Worm (Caenorhabditis elegans) whole organism, L1 larva: ENCODE results near the gene C50H2.13.

Source experiments
- C16A3.4 ChIP-seq: fragments of 150-350 bp; optimal IDR thresholded peaks from 2 replicates; lab custom pipeline; 2014; ENCODE audit warnings: missing biosample characterization, missing genetic modification characterization
- F16B12.6 ChIP-seq: fragments of 150-350 bp; optimal IDR thresholded peaks from 2 replicates; lab custom pipeline; 2014; ENCODE audit warnings: missing biosample characterization, missing genetic modification characterization
- Y116A8C.19 ChIP-seq: sonication (generic microtip); optimal IDR thresholded peaks from 2 replicates; lab custom pipeline; 2016; ENCODE audit warnings: missing compliant biosample characterization, missing genetic modification characterization, borderline replicate concordance
- aha-1 ChIP-seq: fragments of 150-350 bp; optimal IDR thresholded peaks from 2 replicates; lab custom pipeline; 2014; ENCODE audit warnings: missing biosample characterization, missing genetic modification characterization
- aly-2 ChIP-seq: fragments of 150-350 bp; optimal IDR thresholded peaks from 2 replicates; lab custom pipeline; 2014; ENCODE audit warnings: missing biosample characterization, missing genetic modification characterization
- blmp-1 ChIP-seq: fragments of 150-350 bp; optimal IDR thresholded peaks from 2 replicates; lab custom pipeline; 2014; ENCODE audit warnings: missing biosample characterization, missing genetic modification characterization
- ceh-63 ChIP-seq: fragments of 200-800 bp; sonication (Bioruptor generic); optimal IDR thresholded peaks from 2 replicates; lab custom pipeline; 2018; ENCODE audit warnings: mild to moderate bottlenecking, missing genetic modification characterization, missing compliant biosample characterization
- ceh-88 ChIP-seq: fragments of 200-800 bp; sonication (Bioruptor generic); IDR thresholded peaks from 2 replicates; pipeline ENCODE4 v1.3.6; 2022; ENCODE audit warnings: missing genetic modification characterization, missing compliant biosample characterization
- ces-1 ChIP-seq: fragments of 150-350 bp; optimal IDR thresholded peaks from 2 replicates; lab custom pipeline; 2014; ENCODE audit warnings: missing biosample characterization, missing genetic modification reagents, missing genetic modification characterization
- dpl-1 ChIP-seq, 3 experiments: fragments of 150-350 bp in 2 of 3; sonication (generic microtip) in 1 of 3; optimal IDR thresholded peaks; 2 replicates each; lab custom pipeline; 2014 to 2017; ENCODE audit warnings: missing biosample characterization in 3 of 3, missing genetic modification characterization in 3 of 3, missing genetic modification reagents in 3 of 3
- efl-1 ChIP-seq, 4 experiments: fragments of 150-350 bp; optimal IDR thresholded peaks in 3 of 4; peaks in 1 of 4; 1 replicate in 1 of 4; 2 replicates in 3 of 4; lab custom pipeline; 2014; ENCODE audit warnings: missing biosample characterization in 2 of 4, missing genetic modification characterization in 2 of 4, missing genetic modification reagents in 2 of 4
- efl-3 ChIP-seq: fragments of 200-800 bp; sonication (Bioruptor generic); optimal IDR thresholded peaks from 2 replicates; lab custom pipeline; 2018; ENCODE audit warnings: mild to moderate bottlenecking, missing genetic modification characterization, missing compliant biosample characterization
- egl-13 ChIP-seq: sonication (generic microtip); optimal IDR thresholded peaks from 2 replicates; lab custom pipeline; 2016; ENCODE audit warnings: missing genotype, missing genetic modification reagents, missing genetic modification characterization, missing compliant biosample characterization
- elt-2 ChIP-seq: sonication (generic microtip); optimal IDR thresholded peaks from 2 replicates; lab custom pipeline; 2016; ENCODE audit warnings: missing genetic modification characterization, mild to moderate bottlenecking, inconsistent platforms, missing compliant biosample characterization, missing genetic modification reagents
- elt-3 ChIP-seq, 6 experiments: fragments of 150-350 bp in 1 of 6; sonication (generic microtip); optimal IDR thresholded peaks; 2 replicates each; lab custom pipeline; 2017 to 2018; ENCODE audit warnings: missing biosample characterization in 6 of 6, missing genetic modification characterization in 6 of 6, inconsistent platforms in 1 of 6
- fkh-10 ChIP-seq: sonication (generic microtip); optimal IDR thresholded peaks from 2 replicates; lab custom pipeline; 2017; ENCODE audit warnings: missing biosample characterization, missing genetic modification reagents, missing genetic modification characterization
- fkh-4 ChIP-seq: sonication (generic microtip); optimal IDR thresholded peaks from 2 replicates; lab custom pipeline; 2016; ENCODE audit warnings: missing compliant biosample characterization, missing genetic modification characterization, borderline replicate concordance
- fkh-8 ChIP-seq: sonication (generic microtip); optimal IDR thresholded peaks from 2 replicates; lab custom pipeline; 2016; ENCODE audit warnings: mild to moderate bottlenecking, missing genetic modification characterization, missing compliant biosample characterization
- grh-1 ChIP-seq: fragments of 200-800 bp; sonication (Bioruptor generic); IDR thresholded peaks from 2 replicates; pipeline ENCODE4 v1.3.6; 2022; ENCODE audit warnings: missing genetic modification reagents, missing genetic modification characterization, missing compliant biosample characterization
- hlh-17 ChIP-seq: fragments of 200-800 bp; sonication (Bioruptor generic); optimal IDR thresholded peaks from 2 replicates; lab custom pipeline; 2018; ENCODE audit warnings: missing genetic modification characterization, mild to moderate bottlenecking, missing compliant biosample characterization, moderate library complexity, borderline replicate concordance
- irx-1 ChIP-seq: sonication (generic microtip); optimal IDR thresholded peaks from 2 replicates; lab custom pipeline; 2016; ENCODE audit warnings: missing genetic modification characterization, missing compliant biosample characterization
- lin-13 ChIP-seq: fragments of 150-350 bp; optimal IDR thresholded peaks from 2 replicates; lab custom pipeline; 2014; ENCODE audit warnings: missing biosample characterization, missing genetic modification reagents, missing genetic modification characterization
- lin-14 ChIP-seq: fragments of 200-800 bp; sonication (Bioruptor generic); optimal IDR thresholded peaks from 2 replicates; lab custom pipeline; 2018; ENCODE audit warnings: mild to moderate bottlenecking, missing genetic modification characterization, moderate library complexity, missing compliant biosample characterization
- lin-15B ChIP-seq: fragments of 150-350 bp; sonication (generic microtip); optimal IDR thresholded peaks from 3 replicates; lab custom pipeline; 2014; ENCODE audit warnings: missing biosample characterization, missing genetic modification characterization
- lsy-2 ChIP-seq, 2 experiments: fragments of 150-350 bp; optimal IDR thresholded peaks; 2 replicates each; lab custom pipeline; 2014; ENCODE audit warnings: missing biosample characterization in 2 of 2, missing genetic modification characterization in 2 of 2
- mab-9 ChIP-seq: fragments of 200-800 bp; sonication (Bioruptor generic); IDR thresholded peaks from 2 replicates; pipeline ENCODE4 v1.3.6; 2022; ENCODE audit warnings: missing genetic modification reagents, missing genetic modification characterization, missing compliant biosample characterization
- mef-2 ChIP-seq: fragments of 150-350 bp; optimal IDR thresholded peaks from 2 replicates; lab custom pipeline; 2014; ENCODE audit warnings: missing biosample characterization, missing genetic modification characterization
- mep-1 ChIP-seq: fragments of 150-350 bp; optimal IDR thresholded peaks from 2 replicates; lab custom pipeline; 2014; ENCODE audit warnings: missing biosample characterization, missing genetic modification characterization
- nhr-11 ChIP-seq: fragments of 150-350 bp; optimal IDR thresholded peaks from 2 replicates; lab custom pipeline; 2014; ENCODE audit warnings: missing biosample characterization, missing genetic modification characterization
- nhr-12 ChIP-seq: sonication (generic microtip); optimal IDR thresholded peaks from 2 replicates; lab custom pipeline; 2017; ENCODE audit warnings: missing biosample characterization, missing genetic modification characterization
- nhr-237 ChIP-seq: fragments of 150-350 bp; optimal IDR thresholded peaks from 2 replicates; lab custom pipeline; 2014; ENCODE audit warnings: missing biosample characterization, missing genetic modification characterization
- nhr-47 ChIP-seq: sonication (generic microtip); optimal IDR thresholded peaks from 2 replicates; lab custom pipeline; 2016; ENCODE audit warnings: mild to moderate bottlenecking, missing genetic modification characterization, moderate library complexity, missing compliant biosample characterization
- nhr-76 ChIP-seq: sonication (generic microtip); optimal IDR thresholded peaks from 2 replicates; lab custom pipeline; 2017; ENCODE audit warnings: missing biosample characterization, missing genetic modification characterization
- nhr-84 ChIP-seq: sonication (generic microtip); optimal IDR thresholded peaks from 2 replicates; lab custom pipeline; 2017; ENCODE audit warnings: missing biosample characterization, missing genetic modification characterization
- pax-3 ChIP-seq: fragments of 200-800 bp; sonication (Bioruptor generic); optimal IDR thresholded peaks from 2 replicates; lab custom pipeline; 2018; ENCODE audit warnings: mild to moderate bottlenecking, missing genetic modification characterization, moderate library complexity, missing compliant biosample characterization
- rnt-1 ChIP-seq: sonication (generic microtip); optimal IDR thresholded peaks from 2 replicates; lab custom pipeline; 2016; ENCODE audit warnings: mild to moderate bottlenecking, missing genetic modification characterization, moderate library complexity, missing compliant biosample characterization
- skn-1 ChIP-seq: fragments of 150-350 bp; optimal IDR thresholded peaks from 2 replicates; lab custom pipeline; 2014; ENCODE audit warnings: missing biosample characterization, missing genetic modification characterization
- snu-23 ChIP-seq: sonication (generic microtip); optimal IDR thresholded peaks from 2 replicates; lab custom pipeline; 2016; ENCODE audit warnings: missing genetic modification characterization, missing compliant biosample characterization
- sptf-1 ChIP-seq: fragments of 150-350 bp; optimal IDR thresholded peaks from 2 replicates; lab custom pipeline; 2014; ENCODE audit warnings: missing biosample characterization, missing genetic modification characterization
- tbx-2 ChIP-seq: sonication (generic microtip); optimal IDR thresholded peaks from 2 replicates; lab custom pipeline; 2016; ENCODE audit warnings: missing genetic modification characterization, missing compliant biosample characterization
- unc-30 ChIP-seq: sonication (generic microtip); optimal IDR thresholded peaks from 2 replicates; lab custom pipeline; 2017; ENCODE audit warnings: missing biosample characterization, missing genetic modification characterization
- unc-86 ChIP-seq: sonication (generic microtip); optimal IDR thresholded peaks from 2 replicates; lab custom pipeline; 2016; ENCODE audit warnings: missing genetic modification characterization, missing compliant biosample characterization
- vab-15 ChIP-seq: sonication (generic microtip); optimal IDR thresholded peaks from 2 replicates; lab custom pipeline; 2017; ENCODE audit warnings: missing genotype, mild to moderate bottlenecking, missing genetic modification characterization, missing compliant biosample characterization
- zag-1 ChIP-seq: fragments of 150-350 bp; optimal IDR thresholded peaks from 2 replicates; lab custom pipeline; 2014; ENCODE audit warnings: missing biosample characterization, missing genetic modification characterization

The C50H2.13 gene

ce11 chrV:9950861-9951260 is 24.5 kb downstream of the C50H2.13 start, which contains the start of gene ttr-46:
Gene ttr-46 (plus strand): TSS chrV:9951233.
- no peak for TF ChIP-seq efl-1 (optimal IDR thresholded peaks at IDR 0.05; lab: Kevin White, UChicago)
- peak in 1 of 2 experiments; percentile 86 for TF ChIP-seq efl-1 (GFP tag; optimal IDR thresholded peaks at IDR 0.05 in 1 of 2; lab: Kevin White, UChicago)
- TF ChIP-seq fkh-10 (GFP tag; lab: Kevin White, UChicago) = no peak
- TF ChIP-seq elt-2 (tag; lab: Kevin White, UChicago) = peak; percentile 7
- no peak for TF ChIP-seq vab-15 (tag; lab: Kevin White, UChicago)
- no peak for TF ChIP-seq pax-3 (tag; lab: Kevin White, UChicago)

- TF ChIP-seq efl-1 (optimal IDR thresholded peaks at IDR 0.05; lab: Kevin White, UChicago) = no peak
- peak in 1 of 2 experiments; percentile 24 for TF ChIP-seq efl-1 (GFP tag; optimal IDR thresholded peaks at IDR 0.05 in 1 of 2; lab: Kevin White, UChicago)
- no peak for TF ChIP-seq nhr-237
- TF ChIP-seq blmp-1 = peak; percentile 53
- TF ChIP-seq, all 84 proteins: peak for 2
Measured at ce11 chrV:9952396-9952795, 26.1 kb downstream of the C50H2.13 start, which contains the start of gene mam-5. Gene mam-5 (plus strand): TSS chrV:9952699.

ce11 chrV:9958231-9958630 is 31.9 kb downstream of the C50H2.13 start, which contains the start of gene anmt-3:
Gene anmt-3 (minus strand): TSS chrV:9958331.
- no peak for TF ChIP-seq fkh-10 (GFP tag; lab: Kevin White, UChicago)
- TF ChIP-seq efl-1 (optimal IDR thresholded peaks at IDR 0.05; lab: Kevin White, UChicago) = no peak
- TF ChIP-seq efl-1 (GFP tag; optimal IDR thresholded peaks at IDR 0.05 in 1 of 2; lab: Kevin White, UChicago) = peak in 1 of 2 experiments; percentile 25

- TF ChIP-seq zag-1 (tag; lab: Kevin White, UChicago) = no peak
- no peak for TF ChIP-seq nhr-11
- no peak for TF ChIP-seq hlh-17
- no peak for TF ChIP-seq fkh-4 (tag; lab: Kevin White, UChicago)
- TF ChIP-seq unc-30 (tag; lab: Kevin White, UChicago) = no peak
- TF ChIP-seq nhr-76 (tag; lab: Kevin White, UChicago) = no peak
- TF ChIP-seq snu-23 (GFP tag; lab: Kevin White, UChicago) = peak; percentile 50
- no peak for TF ChIP-seq egl-13 (tag; lab: Kevin White, UChicago)
- TF ChIP-seq nhr-237 = no peak
- no peak for TF ChIP-seq grh-1 (GFP tag; lab: Robert Waterston, UW)
- no peak for TF ChIP-seq skn-1 (tag; lab: Kevin White, UChicago)
- TF ChIP-seq sptf-1 (tag; lab: Kevin White, UChicago) = no peak
- peak; percentile 72 for TF ChIP-seq rnt-1 (tag; lab: Kevin White, UChicago)
- TF ChIP-seq lsy-2 (tag; optimal IDR thresholded peaks at IDR 0.05; lab: Kevin White, UChicago) = peak; percentile 24 to 48
- TF ChIP-seq ces-1 = no peak
- no peak for TF ChIP-seq F16B12.6
- no peak for TF ChIP-seq elt-2 (tag; lab: Kevin White, UChicago)
- no peak for TF ChIP-seq lin-15B (tag; lab: Kevin White, UChicago)
- no peak for TF ChIP-seq irx-1
- TF ChIP-seq lin-14 (GFP tag; lab: Kevin White, UChicago) = peak; percentile 75
- no peak for TF ChIP-seq nhr-12 (tag; lab: Kevin White, UChicago)
- TF ChIP-seq aha-1 (tag; lab: Kevin White, UChicago) = no peak
- TF ChIP-seq mab-9 (GFP tag; lab: Robert Waterston, UW) = no peak
- peak; percentile 56 for TF ChIP-seq tbx-2 (tag; lab: Kevin White, UChicago)
- no peak for TF ChIP-seq dpl-1 (GFP tag; optimal IDR thresholded peaks at IDR 0.05; lab: Kevin White, UChicago)
- no peak for TF ChIP-seq Y116A8C.19
- TF ChIP-seq ceh-88 = no peak
- TF ChIP-seq unc-86 (tag; lab: Kevin White, UChicago) = no peak
- TF ChIP-seq aly-2 (tag; lab: Kevin White, UChicago) = no peak
- TF ChIP-seq elt-3 (tag; optimal IDR thresholded peaks at IDR 0.05; lab: Kevin White, UChicago) = no peak
- no peak for TF ChIP-seq lin-13 (GFP tag; lab: Kevin White, UChicago)
- TF ChIP-seq vab-15 (tag; lab: Kevin White, UChicago) = no peak
- TF ChIP-seq blmp-1 = no peak
- peak in 1 of 2 experiments; percentile 19 for TF ChIP-seq efl-1 (optimal IDR thresholded peaks at IDR 0.05; lab: Kevin White, UChicago)
- no peak for TF ChIP-seq efl-1 (GFP tag; optimal IDR thresholded peaks at IDR 0.05 in 1 of 2; lab: Kevin White, UChicago)
- no peak for TF ChIP-seq mef-2 (tag; lab: Kevin White, UChicago)
- TF ChIP-seq C16A3.4 (tag; lab: Kevin White, UChicago) = no peak
- no peak for TF ChIP-seq fkh-8 (tag; lab: Kevin White, UChicago)
- TF ChIP-seq nhr-84 (tag; lab: Kevin White, UChicago) = no peak
- TF ChIP-seq efl-3 (GFP tag; lab: Kevin White, UChicago) = no peak
- TF ChIP-seq fkh-10 (GFP tag; lab: Kevin White, UChicago) = no peak
- TF ChIP-seq nhr-47 (tag; lab: Kevin White, UChicago) = no peak
- TF ChIP-seq ceh-63 (GFP tag; lab: Kevin White, UChicago) = no peak
- TF ChIP-seq mep-1 (tag; lab: Kevin White, UChicago) = peak; percentile 29
Measured at ce11 chrV:9958654-9959053, 32.3 kb downstream of the C50H2.13 start.
